Fruit fly (Drosophila melanogaster) whole organism, embryonic: Measurements from ENCODE around the gene Oatp30B.

Experiments
- Asciz ChIP-seq: fragments of 200-800 bp; sonication (Bioruptor generic); optimal IDR thresholded peaks from 2 replicates; lab custom pipeline; 2017; ENCODE audit warnings: missing biosample characterization, mild to moderate bottlenecking, missing genetic modification characterization, missing genetic modification reagents
- CG10267 ChIP-seq: fragments of 200-800 bp; sonication (Bioruptor generic); optimal IDR thresholded peaks from 2 replicates; lab custom pipeline; 2018; ENCODE audit warnings: missing biosample characterization, mild to moderate bottlenecking, missing genetic modification characterization, moderate library complexity
- CG10543 ChIP-seq: fragments of 200-800 bp; sonication (Bioruptor generic); optimal IDR thresholded peaks from 3 replicates; lab custom pipeline; 2017; ENCODE audit warnings: missing biosample characterization, mild to moderate bottlenecking, missing genetic modification characterization, moderate library complexity
- CG14441 ChIP-seq: fragments of 200-800 bp; sonication (Bioruptor generic); IDR thresholded peaks from 2 replicates; pipeline ENCODE4 v1.3.6; 2022; ENCODE audit warnings: missing biosample characterization, missing genetic modification characterization
- CG17568 ChIP-seq: fragments of 200-800 bp; sonication (Bioruptor generic); optimal IDR thresholded peaks from 2 replicates; lab custom pipeline; 2018; ENCODE audit warnings: missing biosample characterization, mild to moderate bottlenecking, missing genetic modification characterization, moderate library complexity
- CG18599 ChIP-seq: fragments of 200-800 bp; sonication (Bioruptor generic); optimal IDR thresholded peaks from 3 replicates; lab custom pipeline; 2017; ENCODE audit warnings: missing biosample characterization, missing genetic modification characterization, mild to moderate bottlenecking, moderate library complexity, missing genetic modification reagents
- CG2116 ChIP-seq: fragments of 200-800 bp; sonication (Bioruptor generic); optimal IDR thresholded peaks from 3 replicates; lab custom pipeline; 2018; ENCODE audit warnings: missing biosample characterization, mild to moderate bottlenecking, missing genetic modification characterization
- CG3281 ChIP-seq: fragments of 200-800 bp; sonication (Bioruptor generic); optimal IDR thresholded peaks from 3 replicates; lab custom pipeline; 2017; ENCODE audit warnings: missing biosample characterization, mild to moderate bottlenecking, missing genetic modification characterization
- CG5245 ChIP-seq: fragments of 200-800 bp; sonication (Bioruptor generic); optimal IDR thresholded peaks from 3 replicates; lab custom pipeline; 2016; ENCODE audit warnings: missing biosample characterization, missing genetic modification characterization
- CG6254 ChIP-seq: fragments of 200-800 bp; sonication (Bioruptor generic); optimal IDR thresholded peaks from 3 replicates; lab custom pipeline; 2017; ENCODE audit warnings: mild to moderate bottlenecking, missing biosample characterization, missing genetic modification reagents, missing genetic modification characterization
- CG7556 ChIP-seq: fragments of 200-800 bp; sonication (Bioruptor generic); optimal IDR thresholded peaks from 2 replicates; lab custom pipeline; 2017; ENCODE audit warnings: missing biosample characterization, mild to moderate bottlenecking, missing genetic modification characterization
- CG7839 ChIP-seq: fragments of 200-800 bp; sonication (Bioruptor generic); optimal IDR thresholded peaks from 3 replicates; lab custom pipeline; 2018; ENCODE audit warnings: missing biosample characterization, mild to moderate bottlenecking, missing genetic modification characterization, moderate library complexity
- CG8924 ChIP-seq: fragments of 200-800 bp; optimal IDR thresholded peaks from 3 replicates; lab custom pipeline; 2019; ENCODE audit warnings: missing biosample characterization, mild to moderate bottlenecking, missing genetic modification characterization, moderate library complexity
- Dip3 ChIP-seq: fragments of 200-800 bp; sonication (Bioruptor generic); optimal IDR thresholded peaks from 3 replicates; lab custom pipeline; 2016; ENCODE audit warnings: missing biosample characterization, missing genetic modification characterization
- Drgx ChIP-seq: fragments of 200-800 bp; sonication (Bioruptor generic); IDR thresholded peaks from 2 replicates; pipeline ENCODE4 v1.3.6; 2022; ENCODE audit warnings: missing biosample characterization, missing genetic modification characterization
- H2.0 ChIP-seq: fragments of 200-800 bp; sonication (Bioruptor generic); IDR thresholded peaks from 2 replicates; pipeline ENCODE4 v1.3.6; 2022; ENCODE audit warnings: missing biosample characterization, missing genetic modification characterization
- Hmx ChIP-seq: fragments of 200-800 bp; sonication (Bioruptor generic); optimal IDR thresholded peaks from 2 replicates; lab custom pipeline; 2016; ENCODE audit warnings: missing biosample characterization, missing genetic modification characterization
- Hr3 ChIP-seq: fragments of 200-800 bp; sonication (Bioruptor generic); optimal IDR thresholded peaks from 3 replicates; lab custom pipeline; 2016; ENCODE audit warnings: missing biosample characterization, missing genetic modification characterization
- Hr51 ChIP-seq, 2 experiments: fragments of 200-800 bp; sonication (Bioruptor generic); optimal IDR thresholded peaks; 2 replicates in 1 of 2; 3 replicates in 1 of 2; lab custom pipeline; 2016 to 2018; ENCODE audit warnings: missing biosample characterization in 2 of 2, missing genetic modification characterization in 2 of 2, mild to moderate bottlenecking in 1 of 2, moderate library complexity in 1 of 2
- Med ChIP-seq: fragments of 200-800 bp; sonication (Bioruptor generic); peaks from one replicate; lab custom pipeline; 2016; ENCODE audit warnings: missing biosample characterization, missing genetic modification characterization, mild to moderate bottlenecking, inconsistent platforms, moderate library complexity
- Meics ChIP-seq: fragments of 200-800 bp; sonication (Bioruptor generic); optimal IDR thresholded peaks from 2 replicates; lab custom pipeline; 2017; ENCODE audit warnings: missing biosample characterization, mild to moderate bottlenecking, missing genetic modification characterization
- NfI ChIP-seq: fragments of 200-800 bp; sonication (Bioruptor generic); optimal IDR thresholded peaks from 3 replicates; lab custom pipeline; 2018; ENCODE audit warnings: missing biosample characterization, mild to moderate bottlenecking, missing genetic modification characterization, moderate library complexity
- Poxn ChIP-seq: fragments of 200-800 bp; sonication (Bioruptor generic); IDR thresholded peaks from 2 replicates; pipeline ENCODE4 v1.3.6; 2022; ENCODE audit warnings: missing biosample characterization, missing genetic modification characterization
- Ptx1 ChIP-seq: fragments of 200-800 bp; sonication (Bioruptor generic); IDR thresholded peaks from 2 replicates; pipeline ENCODE4 v1.3.6; 2022; ENCODE audit warnings: missing biosample characterization, missing genetic modification characterization
- Ravus ChIP-seq: fragments of 200-800 bp; sonication (Bioruptor generic); IDR thresholded peaks from 2 replicates; pipeline ENCODE4 v1.3.6; 2022; ENCODE audit warnings: missing biosample characterization, missing genetic modification characterization
- Rfx ChIP-seq: fragments of 200-800 bp; sonication (Bioruptor generic); IDR thresholded peaks from 2 replicates; pipeline ENCODE4 v1.3.6; 2022; ENCODE audit warnings: missing biosample characterization, missing genetic modification characterization
- Sin3A ChIP-seq: fragments of >200 bp; optimal IDR thresholded peaks from 2 replicates; lab custom pipeline; 2018
- Sox100B ChIP-seq: fragments of 200-800 bp; sonication (Bioruptor generic); optimal IDR thresholded peaks from 3 replicates; lab custom pipeline; 2018; ENCODE audit warnings: missing biosample characterization, mild to moderate bottlenecking, missing genetic modification characterization
- Xrp1 ChIP-seq: fragments of 200-800 bp; sonication (Bioruptor generic); IDR thresholded peaks from 2 replicates; pipeline ENCODE4 v1.3.6; 2022; ENCODE audit warnings: missing biosample characterization, missing genetic modification characterization
- al ChIP-seq: fragments of 200-800 bp; sonication (Bioruptor generic); IDR thresholded peaks from 2 replicates; pipeline ENCODE4 v1.3.6; 2022; ENCODE audit warnings: missing biosample characterization, missing genetic modification characterization
- ara ChIP-seq: fragments of 200-800 bp; sonication (Bioruptor generic); IDR thresholded peaks from 2 replicates; pipeline ENCODE4 v1.3.6; 2022; ENCODE audit warnings: missing biosample characterization, missing genetic modification characterization
- az2 ChIP-seq: fragments of 200-800 bp; sonication (Bioruptor generic); optimal IDR thresholded peaks from 3 replicates; lab custom pipeline; 2016; ENCODE audit warnings: missing biosample characterization, missing genetic modification characterization
- bsh ChIP-seq, 2 experiments: fragments of 200-800 bp; sonication (Bioruptor generic); optimal IDR thresholded peaks; 2 replicates each; lab custom pipeline; 2017 to 2018; ENCODE audit warnings: mild to moderate bottlenecking in 2 of 2, missing biosample characterization in 2 of 2, missing genetic modification characterization in 2 of 2, moderate library complexity in 1 of 2
- crp ChIP-seq, 2 experiments: fragments of 200-800 bp; sonication (Bioruptor generic); optimal IDR thresholded peaks; 2 replicates in 1 of 2; 3 replicates in 1 of 2; lab custom pipeline; 2017; ENCODE audit warnings: missing biosample characterization in 2 of 2, missing genetic modification characterization in 2 of 2, mild to moderate bottlenecking in 1 of 2, moderate library complexity in 1 of 2
- da ChIP-seq: fragments of 200-800 bp; sonication (Bioruptor generic); optimal IDR thresholded peaks from 2 replicates; lab custom pipeline; 2016; ENCODE audit warnings: missing biosample characterization, missing genetic modification characterization
- danr ChIP-seq: fragments of 200-800 bp; sonication (Bioruptor generic); IDR thresholded peaks from 2 replicates; pipeline ENCODE4 v1.3.6; 2022; ENCODE audit warnings: missing biosample characterization, missing genetic modification characterization
- dmrt99B ChIP-seq: fragments of 200-800 bp; sonication (Bioruptor generic); optimal IDR thresholded peaks from 2 replicates; lab custom pipeline; 2018; ENCODE audit warnings: missing biosample characterization, mild to moderate bottlenecking, missing genetic modification characterization, moderate library complexity
- fd3F ChIP-seq: fragments of 200-800 bp; sonication (Bioruptor generic); optimal IDR thresholded peaks from 2 replicates; lab custom pipeline; 2018; ENCODE audit warnings: missing biosample characterization, mild to moderate bottlenecking, missing genetic modification characterization, moderate library complexity
- gcm ChIP-seq: fragments of 200-800 bp; sonication (Bioruptor generic); optimal IDR thresholded peaks from 2 replicates; lab custom pipeline; 2019; ENCODE audit warnings: missing biosample characterization, mild to moderate bottlenecking, missing genetic modification characterization, moderate library complexity
- kah ChIP-seq: fragments of 200-800 bp; sonication (Bioruptor generic); optimal IDR thresholded peaks from 2 replicates; lab custom pipeline; 2018; ENCODE audit warnings: missing biosample characterization, mild to moderate bottlenecking, missing genetic modification characterization
- lbe ChIP-seq: fragments of 200-800 bp; sonication (Bioruptor generic); optimal IDR thresholded peaks from 2 replicates; lab custom pipeline; 2016; ENCODE audit warnings: missing biosample characterization, mild to moderate bottlenecking, missing genetic modification characterization
- odd ChIP-seq: fragments of 200-800 bp; sonication (Bioruptor generic); optimal IDR thresholded peaks from 2 replicates; lab custom pipeline; 2017; ENCODE audit warnings: missing biosample characterization, mild to moderate bottlenecking, missing genetic modification characterization
- phol ChIP-seq: fragments of 200-800 bp; sonication (Bioruptor generic); optimal IDR thresholded peaks from 3 replicates; lab custom pipeline; 2018; ENCODE audit warnings: missing biosample characterization, mild to moderate bottlenecking, missing genetic modification characterization, moderate library complexity
- stc ChIP-seq: fragments of 200-800 bp; sonication (Bioruptor generic); IDR thresholded peaks from 2 replicates; pipeline ENCODE4 v1.3.6; 2022; ENCODE audit warnings: missing biosample characterization, missing genetic modification characterization
- stwl ChIP-seq: fragments of 200-800 bp; sonication (Bioruptor generic); optimal IDR thresholded peaks from 3 replicates; lab custom pipeline; 2018; ENCODE audit warnings: missing biosample characterization, mild to moderate bottlenecking, missing genetic modification characterization, moderate library complexity
- sug ChIP-seq: fragments of 200-800 bp; optimal IDR thresholded peaks from 2 replicates; lab custom pipeline; 2019; ENCODE audit warnings: missing biosample characterization, mild to moderate bottlenecking, missing genetic modification characterization, moderate library complexity
- tin ChIP-seq: fragments of 200-800 bp; sonication (Bioruptor generic); optimal IDR thresholded peaks from 3 replicates; lab custom pipeline; 2016; ENCODE audit warnings: missing biosample characterization, missing genetic modification characterization
- vfl ChIP-seq: fragments of 200-800 bp; sonication (Bioruptor generic); optimal IDR thresholded peaks from 2 replicates; lab custom pipeline; 2016; ENCODE audit warnings: missing biosample characterization, missing genetic modification characterization
- zen2 ChIP-seq: fragments of 200-800 bp; sonication (Bioruptor generic); IDR thresholded peaks from 3 replicates; pipeline ENCODE4 v1.3.6; 2022; ENCODE audit warnings: missing biosample characterization, missing genetic modification characterization; ENCODE audit not compliant: partially characterized antibody

The Oatp30B gene

dm6 chr2L:9562713-9563112 lies 41.7 kb downstream of the Oatp30B start (continued):
- TF ChIP-seq Dip3 = peak; percentile 4
- TF ChIP-seq Hr51 (GFP tag; optimal IDR thresholded peaks at IDR 0.05; lab: Kevin White, UChicago) = peak in 1 of 2 experiments; percentile 1
- peak; percentile 60 for TF ChIP-seq CG18599 (GFP tag; lab: Kevin White, UChicago)
- TF ChIP-seq, all 482 proteins: peak for 20

DNA sequence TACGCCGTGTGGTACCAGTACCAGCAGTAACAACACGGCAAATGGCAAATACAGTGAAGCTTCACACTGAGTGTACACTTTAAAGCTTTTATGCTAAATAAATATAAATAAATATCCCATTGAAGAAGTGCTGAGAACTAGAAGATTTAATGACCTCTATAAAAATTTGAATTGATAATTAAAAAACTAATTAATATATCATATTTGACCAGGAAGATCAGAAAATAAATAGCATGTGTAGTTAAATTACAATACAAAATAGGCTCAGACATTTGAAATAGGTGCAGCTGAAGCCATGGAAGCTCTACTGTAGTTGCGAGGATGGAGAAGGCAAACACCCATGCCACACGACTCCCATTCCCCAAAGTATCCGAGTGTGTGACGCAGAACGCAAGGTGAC lies 43.5 kb downstream of the Oatp30B start:
- no peak for TF ChIP-seq da (GFP tag; lab: Kevin White, UChicago)
- TF ChIP-seq sug (tag; lab: Kevin White, UChicago) = peak; percentile 41
- TF ChIP-seq CG7839 = peak; percentile 71
- no peak for TF ChIP-seq Ravus (GFP tag; lab: Robert Waterston, UW)
- TF ChIP-seq Meics (GFP tag; lab: Kevin White, UChicago) = peak; percentile 51
- TF ChIP-seq dmrt99B = peak; percentile 74
- no peak for TF ChIP-seq stc (GFP tag; lab: Robert Waterston, UW)
- peak; percentile 41 for TF ChIP-seq fd3F
- TF ChIP-seq zen2 (GFP tag; lab: Robert Waterston, UW) = no peak
- no peak for TF ChIP-seq CG17568 (GFP tag; lab: Kevin White, UChicago)
- peak; percentile 30 for TF ChIP-seq Hr3
- TF ChIP-seq bsh (GFP tag; optimal IDR thresholded peaks at IDR 0.05; lab: Kevin White, UChicago) = peak; percentile 16 to 21
- TF ChIP-seq Xrp1 (GFP tag; lab: Robert Waterston, UW) = 0 out of 2 replicates have a peak, but pooled peaks have one; percentile 29
- TF ChIP-seq Ptx1 (GFP tag; lab: Robert Waterston, UW) = peak; percentile 57
- TF ChIP-seq CG14441 = peak; percentile 51
- TF ChIP-seq CG6254 = no peak
- TF ChIP-seq ara (GFP tag; lab: Robert Waterston, UW) = no peak
- peak; percentile 58 for TF ChIP-seq CG7556
- TF ChIP-seq H2.0 (GFP tag; lab: Robert Waterston, UW) = no peak
- TF ChIP-seq tin = no peak
- TF ChIP-seq phol (tag; lab: Kevin White, UChicago) = peak; percentile 59
- TF ChIP-seq vfl (GFP tag; lab: Kevin White, UChicago) = no peak
- peak; percentile 51 for TF ChIP-seq CG8924 (tag; lab: Kevin White, UChicago)
- peak; percentile 8 for TF ChIP-seq az2 (GFP tag; lab: Kevin White, UChicago)
- TF ChIP-seq CG5245 (GFP tag; lab: Kevin White, UChicago) = no peak
- TF ChIP-seq CG2116 = no peak
- no peak for TF ChIP-seq crp (GFP tag; optimal IDR thresholded peaks at IDR 0.05; lab: Kevin White, UChicago)
- TF ChIP-seq Rfx (GFP tag; lab: Robert Waterston, UW) = peak; percentile 32; the same call in 1 of the 2 replicates
- peak; percentile 56 for TF ChIP-seq gcm
- peak; percentile 72 for TF ChIP-seq Drgx (GFP tag; lab: Robert Waterston, UW)
- TF ChIP-seq Sox100B (GFP tag; lab: Kevin White, UChicago) = peak; percentile 37
- no peak for TF ChIP-seq Med
- no peak for TF ChIP-seq Sin3A (lab: Kevin White, UChicago)
- no peak for TF ChIP-seq stwl (tag; lab: Kevin White, UChicago)
- peak; percentile 12 for TF ChIP-seq CG10267
- peak; percentile 16 for TF ChIP-seq CG10543 (GFP tag; lab: Kevin White, UChicago)
- peak in 1 of 2 experiments; percentile 74 for TF ChIP-seq Hr51 (GFP tag; optimal IDR thresholded peaks at IDR 0.05; lab: Kevin White, UChicago)
- no peak for TF ChIP-seq Poxn (GFP tag; lab: Robert Waterston, UW)
- TF ChIP-seq CG3281 (GFP tag; lab: Kevin White, UChicago) = peak; percentile 48
- TF ChIP-seq danr = no peak
- no peak for TF ChIP-seq Hmx (GFP tag; lab: Kevin White, UChicago)
- no peak for TF ChIP-seq odd
- no peak for TF ChIP-seq kah (GFP tag; lab: Kevin White, UChicago)
- 0 out of 2 replicates have a peak, but pooled peaks have one; percentile 19 for TF ChIP-seq al (GFP tag; lab: Robert Waterston, UW)
- TF ChIP-seq lbe (GFP tag; lab: Kevin White, UChicago) = no peak
- TF ChIP-seq Asciz (GFP tag; lab: Kevin White, UChicago) = peak; percentile 24
- TF ChIP-seq NfI = peak; percentile 12
